Worm (Caenorhabditis elegans): ENCODE results near the gene ZK1307.1.
A peak's percentile ranks its signal among the peaks of the same experiment; 100 is the strongest.

The ZK1307.1 gene

DNA sequence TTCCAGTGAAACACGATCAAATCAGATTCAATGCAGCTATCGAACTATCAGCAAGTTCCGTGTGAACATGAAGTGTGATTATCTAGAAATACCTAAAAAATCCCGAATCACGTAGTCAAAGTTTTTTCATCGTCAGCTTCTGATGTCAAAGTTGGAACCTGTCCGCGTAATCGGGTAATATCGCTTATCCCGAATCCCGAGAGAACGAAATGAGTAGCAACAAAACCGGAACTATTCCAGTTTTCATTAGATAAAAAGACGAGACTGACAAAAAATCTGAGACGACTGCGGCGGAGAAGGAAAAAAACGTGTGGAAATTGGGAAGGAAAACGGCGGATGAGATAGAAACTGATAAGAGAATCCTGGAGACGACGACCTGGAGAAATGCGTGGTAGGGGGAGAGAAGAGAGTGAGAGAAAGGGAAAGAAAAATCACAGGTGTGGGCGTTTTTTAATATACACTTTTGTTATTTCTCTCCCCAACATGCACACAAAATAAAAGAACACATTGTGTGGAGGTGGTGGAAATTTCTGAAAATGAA is 35.3 kb downstream of the ZK1307.1 start:
- TF ChIP-seq hmg-4 (GFP tag; optimal IDR thresholded peaks at IDR 0.05) (peak; percentile 11), ama-1 (optimal IDR thresholded peaks at IDR 0.05) (no peak)

DNA sequence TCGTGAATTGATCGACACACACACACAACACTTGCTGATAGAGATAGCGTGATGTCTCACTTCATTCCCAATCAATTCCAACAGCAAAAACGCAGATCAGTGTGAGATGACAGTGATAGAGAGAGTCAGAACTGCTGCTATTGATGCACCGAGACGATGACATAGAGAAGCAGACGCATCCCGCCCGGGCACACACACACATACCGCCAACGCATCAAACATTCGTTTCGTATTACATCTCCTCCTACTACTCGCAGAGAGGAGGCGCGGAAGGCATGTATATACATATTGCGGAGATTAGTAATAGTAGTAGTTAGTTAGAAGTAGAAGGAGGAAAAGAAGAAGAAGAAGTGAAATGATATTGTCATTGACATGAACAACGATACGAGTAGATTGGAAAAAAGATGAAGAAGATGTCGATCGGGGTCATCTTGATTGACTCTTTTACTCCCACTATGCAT is 35.9 kb downstream of the ZK1307.1 start:
- TF ChIP-seq tbx-11 (GFP tag; IDR thresholded peaks at IDR 0.05) = no peak
- TF ChIP-seq flt-1 (GFP tag; IDR thresholded peaks at IDR 0.05) = no peak
- no peak for TF ChIP-seq ets-7 (tag; optimal IDR thresholded peaks at IDR 0.05)
- TF ChIP-seq ceh-13 (GFP tag; optimal IDR thresholded peaks at IDR 0.05) = no peak
- TF ChIP-seq tra-4 (tag; optimal IDR thresholded peaks at IDR 0.05) = no peak
- TF ChIP-seq tbx-37 (GFP tag; conservative IDR thresholded peaks at IDR 0.05) = no peak
- no peak for TF ChIP-seq scrt-1 (GFP tag; IDR thresholded peaks at IDR 0.05)
- TF ChIP-seq hmg-4 (GFP tag; optimal IDR thresholded peaks at IDR 0.05) = no peak
- TF ChIP-seq hnd-1 (tag; optimal IDR thresholded peaks at IDR 0.05) = no peak
- TF ChIP-seq aly-1 (tag; optimal IDR thresholded peaks at IDR 0.05) = no peak
- no peak for TF ChIP-seq B0310.2 (tag; optimal IDR thresholded peaks at IDR 0.05)
- no peak for TF ChIP-seq hmbx-1 (tag; optimal IDR thresholded peaks at IDR 0.05)

- TF ChIP-seq hmbx-1 (tag; optimal IDR thresholded peaks at IDR 0.05) (no peak), B0310.2 (tag; optimal IDR thresholded peaks at IDR 0.05) (no peak), ceh-36 (tag; optimal IDR thresholded peaks at IDR 0.05) (no peak), pes-1 (GFP tag; IDR thresholded peaks at IDR 0.05) (no peak), tbx-11 (GFP tag; IDR thresholded peaks at IDR 0.05) (no peak), aly-1 (tag; optimal IDR thresholded peaks at IDR 0.05) (no peak)
Observed at ce11 chrII:9618759-9619158, 36.6 kb downstream of the ZK1307.1 start.

ce11 chrII:9617902-9618245 is 37.5 kb downstream of the ZK1307.1 start:
- no peak for TF ChIP-seq aly-1 (tag; optimal IDR thresholded peaks at IDR 0.05)
- TF ChIP-seq ceh-13 (GFP tag; optimal IDR thresholded peaks at IDR 0.05) = no peak
- no peak for TF ChIP-seq B0310.2 (tag; optimal IDR thresholded peaks at IDR 0.05)

- TF ChIP-seq tbx-11 (GFP tag; IDR thresholded peaks at IDR 0.05) (no peak), flt-1 (GFP tag; IDR thresholded peaks at IDR 0.05) (no peak), ceh-36 (tag; optimal IDR thresholded peaks at IDR 0.05) (no peak), ceh-13 (GFP tag; optimal IDR thresholded peaks at IDR 0.05) (no peak), hmbx-1 (tag; optimal IDR thresholded peaks at IDR 0.05) (no peak), tra-4 (tag; optimal IDR thresholded peaks at IDR 0.05) (no peak)
Observed at ce11 chrII:9617039-9617901, 38.1 kb downstream of the ZK1307.1 start, which contains the start of gene hal-3. Gene hal-3 (minus strand): TSS chrII:9617125.

DNA sequence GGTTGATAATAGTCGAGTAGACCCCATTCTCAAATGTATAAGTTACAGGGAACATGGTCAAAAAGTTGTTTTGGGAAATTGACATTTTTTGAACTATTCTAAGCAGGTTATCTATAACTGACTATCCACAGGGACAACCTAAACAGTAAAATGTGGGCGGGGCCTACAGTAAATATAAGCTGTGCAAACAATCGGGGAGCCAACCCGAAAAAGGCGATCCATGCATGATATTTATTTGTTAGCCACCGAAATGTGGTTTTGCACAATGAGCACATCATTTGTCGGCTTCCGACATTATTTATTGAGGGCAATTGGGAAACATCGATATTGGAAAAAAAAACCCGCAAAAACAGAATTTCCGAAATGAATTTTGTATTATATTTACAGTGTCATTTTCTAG is 40.7 kb downstream of the ZK1307.1 start, which contains the start of gene hlh-6:
Gene hlh-6, minus strand, starts transcription at position 101 of the 400 bp plus-strand sequence.
- no peak for TF ChIP-seq tra-4 (tag; optimal IDR thresholded peaks at IDR 0.05)
- no peak for TF ChIP-seq hnd-1 (tag; optimal IDR thresholded peaks at IDR 0.05)
- no peak for TF ChIP-seq B0310.2 (tag; optimal IDR thresholded peaks at IDR 0.05)
- TF ChIP-seq sea-1 (GFP tag; conservative IDR thresholded peaks at IDR 0.05) = no peak

DNA sequence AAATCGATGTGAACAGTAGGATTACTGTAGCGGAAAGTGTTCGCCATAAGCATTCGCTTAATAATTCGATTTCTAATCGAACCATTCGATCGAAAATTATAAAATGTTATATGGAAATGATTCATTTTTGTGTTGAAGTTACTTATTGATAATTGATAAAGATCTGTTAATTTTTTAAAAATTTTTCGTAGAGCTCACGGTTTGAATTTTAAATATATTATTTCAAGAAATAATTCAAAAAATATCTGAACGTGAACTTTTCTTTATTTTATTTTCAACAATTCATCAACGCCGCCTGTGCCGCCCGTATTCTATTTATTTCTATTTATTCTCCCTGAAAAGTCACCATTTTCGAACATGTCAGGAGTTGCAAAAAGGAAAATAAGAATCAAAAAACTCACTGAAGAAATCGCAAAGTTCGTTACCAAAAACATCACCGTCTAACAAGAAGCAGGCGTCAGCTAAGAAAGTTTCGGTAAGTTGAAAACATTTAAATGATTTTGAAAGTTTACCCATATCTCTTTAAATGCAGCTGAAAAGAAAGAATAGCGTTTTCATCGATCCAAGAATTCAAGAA is 43.9 kb downstream of the ZK1307.1 start, which contains the start of the genes T15H9.5 and T15H9.4:
Gene T15H9.5, minus strand, starts transcription at position 101 of the 577 bp plus-strand sequence.
Gene T15H9.4, plus strand, starts transcription at position 527 of the 577 bp plus-strand sequence.
- no peak for TF ChIP-seq hmbx-1 (tag; optimal IDR thresholded peaks at IDR 0.05)
- no peak for TF ChIP-seq aly-1 (tag; optimal IDR thresholded peaks at IDR 0.05)
- TF ChIP-seq ets-7 (tag; optimal IDR thresholded peaks at IDR 0.05) = no peak
- no peak for TF ChIP-seq ama-1 (optimal IDR thresholded peaks at IDR 0.05)

DNA sequence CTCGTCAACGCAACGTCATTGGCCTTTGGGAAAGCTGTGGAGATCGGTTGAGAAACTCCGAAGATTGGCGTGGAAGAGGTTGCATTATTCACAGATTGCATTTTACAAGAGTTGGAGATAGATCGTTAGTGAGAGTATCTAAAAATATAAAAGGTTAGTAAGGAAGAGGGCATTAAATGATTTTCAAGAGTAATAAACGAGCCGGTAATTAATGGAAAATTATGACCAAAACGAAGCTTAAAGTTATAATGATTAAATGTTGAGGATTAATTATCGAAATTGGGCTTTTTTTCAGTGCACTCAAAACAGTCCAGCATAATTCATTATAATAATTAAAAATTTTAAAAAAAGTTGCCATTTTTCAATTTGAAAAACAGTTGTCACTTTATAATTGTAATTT is 46.1 kb downstream of the ZK1307.1 start, which contains the start of gene pap-2:
Gene pap-2, minus strand, starts transcription at position 101 of the 400 bp plus-strand sequence.
- no peak for TF ChIP-seq flt-1 (GFP tag; IDR thresholded peaks at IDR 0.05)
- no peak for TF ChIP-seq B0310.2 (tag; optimal IDR thresholded peaks at IDR 0.05)
- TF ChIP-seq ceh-13 (GFP tag; optimal IDR thresholded peaks at IDR 0.05) = no peak

DNA sequence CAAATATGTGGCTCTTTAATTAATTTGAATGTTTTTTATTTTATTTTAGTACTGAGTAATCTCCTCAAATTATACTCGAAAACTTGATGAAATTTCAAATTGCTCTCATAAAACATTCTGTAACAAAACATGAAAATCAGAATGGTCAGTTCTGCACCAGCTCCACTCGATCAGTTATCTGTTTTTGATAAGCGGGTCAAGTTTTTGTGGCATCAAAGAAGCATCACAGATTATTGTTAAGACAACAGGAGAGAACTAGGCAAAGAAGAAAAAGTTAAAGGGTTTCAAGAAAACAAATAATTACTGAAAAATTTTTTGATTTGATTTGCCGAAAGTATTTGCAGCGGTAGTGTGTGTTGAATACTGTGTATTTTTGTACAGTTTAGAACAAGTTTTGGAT is 48.2 kb downstream of the ZK1307.1 start:
- TF ChIP-seq ets-7 (tag; optimal IDR thresholded peaks at IDR 0.05) (no peak), ceh-13 (GFP tag; optimal IDR thresholded peaks at IDR 0.05) (no peak), tbx-37 (GFP tag; conservative IDR thresholded peaks at IDR 0.05) (no peak), flt-1 (GFP tag; IDR thresholded peaks at IDR 0.05) (no peak), tbx-11 (GFP tag; IDR thresholded peaks at IDR 0.05) (no peak), sea-1 (GFP tag; conservative IDR thresholded peaks at IDR 0.05) (no peak), hmg-4 (GFP tag; optimal IDR thresholded peaks at IDR 0.05) (no peak), pes-1 (GFP tag; IDR thresholded peaks at IDR 0.05) (no peak), ama-1 (optimal IDR thresholded peaks at IDR 0.05) (no peak), scrt-1 (GFP tag; IDR thresholded peaks at IDR 0.05) (no peak), hmbx-1 (tag; optimal IDR thresholded peaks at IDR 0.05) (no peak), hnd-1 (tag; optimal IDR thresholded peaks at IDR 0.05) (no peak), aly-1 (tag; optimal IDR thresholded peaks at IDR 0.05) (no peak), B0310.2 (tag; optimal IDR thresholded peaks at IDR 0.05) (no peak), tra-4 (tag; optimal IDR thresholded peaks at IDR 0.05) (no peak)
